Worm (Caenorhabditis elegans) whole organism, L2 larva: ENCODE data around the gene BE0003N10.6.

ENCODE experiments used
- C34F6.9 ChIP-seq: fragments of 150-350 bp; optimal IDR thresholded peaks from 2 replicates; lab custom pipeline; 2014; ENCODE audit warnings: missing biosample characterization, missing genetic modification characterization
- F13H6.1 ChIP-seq: sonication (generic microtip); optimal IDR thresholded peaks from 2 replicates; lab custom pipeline; 2016; ENCODE audit warnings: missing genetic modification characterization, missing compliant biosample characterization
- R02D3.7 ChIP-seq: fragments of 150-350 bp; optimal IDR thresholded peaks from 2 replicates; lab custom pipeline; 2014; ENCODE audit warnings: missing biosample characterization, missing genetic modification characterization
- ZK546.5 ChIP-seq: sonication (generic microtip); optimal IDR thresholded peaks from 2 replicates; lab custom pipeline; 2017; ENCODE audit warnings: missing biosample characterization, missing genetic modification characterization
- aly-2 ChIP-seq: fragments of 150-350 bp; optimal IDR thresholded peaks from 2 replicates; lab custom pipeline; 2014; ENCODE audit warnings: missing biosample characterization, missing genetic modification characterization
- ama-1 ChIP-seq: fragments of 150-350 bp; optimal IDR thresholded peaks from 2 replicates; lab custom pipeline; 2018; ENCODE audit warnings: inconsistent platforms
- ceh-16 ChIP-seq: fragments of 150-350 bp; optimal IDR thresholded peaks from 2 replicates; lab custom pipeline; 2014; ENCODE audit warnings: missing biosample characterization, missing genetic modification characterization
- ceh-82 ChIP-seq: fragments of 150-350 bp; optimal IDR thresholded peaks from 2 replicates; lab custom pipeline; 2014; ENCODE audit warnings: missing biosample characterization, missing genetic modification characterization
- elt-3 ChIP-seq: sonication (generic microtip); optimal IDR thresholded peaks from 2 replicates; lab custom pipeline; 2017; ENCODE audit warnings: missing biosample characterization, missing genetic modification characterization
- fos-1 ChIP-seq: fragments of 150-350 bp; optimal IDR thresholded peaks from 2 replicates; lab custom pipeline; 2014; ENCODE audit warnings: missing biosample characterization, missing genetic modification characterization
- gmeb-1 ChIP-seq: fragments of 150-350 bp; optimal IDR thresholded peaks from 2 replicates; lab custom pipeline; 2014; ENCODE audit warnings: missing biosample characterization, missing genetic modification characterization
- lin-13 ChIP-seq: fragments of 150-350 bp; optimal IDR thresholded peaks from 2 replicates; lab custom pipeline; 2014; ENCODE audit warnings: missing biosample characterization, missing genetic modification reagents, missing genetic modification characterization
- lin-39 ChIP-seq: fragments of 150-350 bp; optimal IDR thresholded peaks from 2 replicates; lab custom pipeline; 2014; ENCODE audit warnings: missing biosample characterization, missing genetic modification reagents, missing genetic modification characterization
- lsy-2 ChIP-seq, 2 experiments: fragments of 150-350 bp in 1 of 2; sonication (generic microtip) in 1 of 2; optimal IDR thresholded peaks; 2 replicates each; lab custom pipeline; 2014 to 2017; ENCODE audit warnings: missing biosample characterization in 2 of 2, missing genetic modification characterization in 2 of 2
- mab-5 ChIP-seq: fragments of 150-350 bp; optimal IDR thresholded peaks from 2 replicates; lab custom pipeline; 2014; ENCODE audit warnings: missing biosample characterization, missing genetic modification characterization
- mbf-1 ChIP-seq: sonication (generic microtip); optimal IDR thresholded peaks from 2 replicates; lab custom pipeline; 2017; ENCODE audit warnings: missing biosample characterization, missing genetic modification characterization
- mdl-1 ChIP-seq, 2 experiments: fragments of 150-350 bp in 1 of 2; sonication (generic microtip) in 1 of 2; optimal IDR thresholded peaks; 2 replicates each; lab custom pipeline; 2017; ENCODE audit warnings: missing biosample characterization in 2 of 2, missing genetic modification characterization in 2 of 2
- nhr-10 ChIP-seq: sonication (generic microtip); optimal IDR thresholded peaks from 2 replicates; lab custom pipeline; 2017; ENCODE audit warnings: missing biosample characterization, missing genetic modification characterization
- nhr-12 ChIP-seq: fragments of 150-350 bp; optimal IDR thresholded peaks from 2 replicates; lab custom pipeline; 2014; ENCODE audit warnings: missing biosample characterization, missing genetic modification characterization
- nhr-21 ChIP-seq: fragments of 150-350 bp; optimal IDR thresholded peaks from 2 replicates; lab custom pipeline; 2014; ENCODE audit warnings: missing biosample characterization, missing genetic modification characterization
- nhr-23 ChIP-seq: fragments of 150-350 bp; optimal IDR thresholded peaks from 2 replicates; lab custom pipeline; 2014; ENCODE audit warnings: missing biosample characterization, missing genetic modification reagents, missing genetic modification characterization
- nhr-237 ChIP-seq: fragments of 150-350 bp; optimal IDR thresholded peaks from 2 replicates; lab custom pipeline; 2014; ENCODE audit warnings: missing biosample characterization, missing genetic modification characterization
- nhr-25 ChIP-seq: fragments of 150-350 bp; sonication (generic microtip); optimal IDR thresholded peaks from 3 replicates; lab custom pipeline; 2014; ENCODE audit warnings: missing biosample characterization, missing genetic modification characterization
- nhr-77 ChIP-seq: fragments of 150-350 bp; optimal IDR thresholded peaks from 2 replicates; lab custom pipeline; 2014; ENCODE audit warnings: missing biosample characterization, missing genetic modification characterization
- peb-1 ChIP-seq: fragments of 150-350 bp; optimal IDR thresholded peaks from 2 replicates; lab custom pipeline; 2014; ENCODE audit warnings: missing biosample characterization, missing genetic modification characterization
- sem-4 ChIP-seq: fragments of 150-350 bp; optimal IDR thresholded peaks from 2 replicates; lab custom pipeline; 2014; ENCODE audit warnings: missing biosample characterization, missing genetic modification reagents, missing genetic modification characterization
- sma-9 ChIP-seq, 2 experiments: fragments of 150-350 bp in 1 of 2; sonication (generic microtip) in 1 of 2; optimal IDR thresholded peaks; 2 replicates each; lab custom pipeline; 2014 to 2016; ENCODE audit warnings: missing genetic modification characterization in 2 of 2, mild to moderate bottlenecking in 1 of 2, missing biosample characterization in 1 of 2, missing compliant biosample characterization in 1 of 2, missing genetic modification reagents in 1 of 2, moderate library complexity in 1 of 2
- snpc-4 ChIP-seq: fragments of 150-350 bp; optimal IDR thresholded peaks from 2 replicates; lab custom pipeline; 2014; ENCODE audit warnings: missing biosample characterization, missing genetic modification characterization
- unc-39 ChIP-seq: fragments of 150-350 bp; optimal IDR thresholded peaks from 2 replicates; lab custom pipeline; 2014; ENCODE audit warnings: missing biosample characterization, missing genetic modification characterization
- unc-55 ChIP-seq: fragments of 150-350 bp; sonication (generic microtip); optimal IDR thresholded peaks from 3 replicates; lab custom pipeline; 2014; ENCODE audit warnings: missing biosample characterization, missing genetic modification reagents, missing genetic modification characterization
- unc-62 ChIP-seq: fragments of 150-350 bp; optimal IDR thresholded peaks from 2 replicates; lab custom pipeline; 2014; ENCODE audit warnings: missing biosample characterization, missing genetic modification reagents, missing genetic modification characterization
- zag-1 ChIP-seq: fragments of 150-350 bp; optimal IDR thresholded peaks from 2 replicates; lab custom pipeline; 2014; ENCODE audit warnings: missing biosample characterization, missing genetic modification characterization
- ztf-11 ChIP-seq: sonication (generic microtip); optimal IDR thresholded peaks from 2 replicates; lab custom pipeline; 2017; ENCODE audit warnings: missing biosample characterization, missing genetic modification characterization

The BE0003N10.6 gene

ce11 chrIII:1043790-1044189, 16.1 kb downstream of the BE0003N10.6 start:
- TF ChIP-seq lsy-2 (tag; optimal IDR thresholded peaks at IDR 0.05; lab: Kevin White, UChicago) (no peak), R02D3.7 (tag; lab: Kevin White, UChicago) (no peak), unc-62 (no peak), nhr-10 (tag; lab: Kevin White, UChicago) (no peak), nhr-21 (no peak), ztf-11 (tag; lab: Kevin White, UChicago) (no peak), ama-1 (no peak), fos-1 (tag; lab: Kevin White, UChicago) (no peak), ZK546.5 (tag; lab: Kevin White, UChicago) (no peak), nhr-12 (tag; lab: Kevin White, UChicago) (no peak), nhr-77 (tag; lab: Kevin White, UChicago) (no peak), zag-1 (tag; lab: Kevin White, UChicago) (no peak), lin-13 (GFP tag; lab: Kevin White, UChicago) (no peak), mbf-1 (tag; lab: Kevin White, UChicago) (no peak), nhr-237 (tag; lab: Kevin White, UChicago) (no peak), ceh-82 (tag; lab: Kevin White, UChicago) (no peak), snpc-4 (tag; lab: Kevin White, UChicago) (no peak), sem-4 (tag; lab: Kevin White, UChicago) (no peak), ceh-16 (tag; lab: Kevin White, UChicago) (no peak)

ce11 chrIII:1040059-1040458, 19.8 kb downstream of the BE0003N10.6 start:
- no peak for TF ChIP-seq peb-1 (tag; lab: Kevin White, UChicago)
- TF ChIP-seq nhr-23 (tag; lab: Kevin White, UChicago): no peak
- TF ChIP-seq aly-2 (tag; lab: Kevin White, UChicago): no peak
- TF ChIP-seq mbf-1 (tag; lab: Kevin White, UChicago): no peak
- TF ChIP-seq C34F6.9: no peak
- no peak for TF ChIP-seq ceh-82 (tag; lab: Kevin White, UChicago)
- TF ChIP-seq elt-3: no peak
- TF ChIP-seq lsy-2 (tag; optimal IDR thresholded peaks at IDR 0.05; lab: Kevin White, UChicago): no peak
- TF ChIP-seq lin-13 (GFP tag; lab: Kevin White, UChicago): no peak
- no peak for TF ChIP-seq nhr-25

- peak; percentile 57 for TF ChIP-seq unc-55 (GFP tag; lab: Kevin White, UChicago)
- no peak for TF ChIP-seq nhr-10 (tag; lab: Kevin White, UChicago)
- TF ChIP-seq zag-1 (tag; lab: Kevin White, UChicago): no peak
- peak; percentile 69 for TF ChIP-seq C34F6.9
- TF ChIP-seq lin-13 (GFP tag; lab: Kevin White, UChicago): peak; percentile 63
- TF ChIP-seq nhr-25: peak; percentile 53
- TF ChIP-seq mab-5 (tag; lab: Kevin White, UChicago): peak; percentile 4
- TF ChIP-seq R02D3.7 (tag; lab: Kevin White, UChicago): no peak
- peak; percentile 63 for TF ChIP-seq gmeb-1 (tag; lab: Kevin White, UChicago)
- TF ChIP-seq sma-9 (GFP tag; optimal IDR thresholded peaks at IDR 0.05; lab: Kevin White, UChicago): peak; percentile 9
- no peak for TF ChIP-seq sma-9 (tag; optimal IDR thresholded peaks at IDR 0.05; lab: Kevin White, UChicago)
- TF ChIP-seq ztf-11 (tag; lab: Kevin White, UChicago): no peak
- TF ChIP-seq fos-1 (tag; lab: Kevin White, UChicago): peak; percentile 12
- TF ChIP-seq lsy-2 (tag; optimal IDR thresholded peaks at IDR 0.05; lab: Kevin White, UChicago): peak; percentile 60 to 77
- TF ChIP-seq F13H6.1 (tag; lab: Kevin White, UChicago): peak; percentile 24
Observed at ce11 chrIII:1037173-1037572, 22.7 kb downstream of the BE0003N10.6 start, which contains the start of the genes chin-1 and BE0003N10.1. Gene chin-1, minus strand, starts transcription at chrIII:1037212. Gene BE0003N10.1, plus strand, starts transcription at chrIII:1037492.

- TF ChIP-seq unc-39 (tag; lab: Kevin White, UChicago) (no peak), aly-2 (tag; lab: Kevin White, UChicago) (no peak), mdl-1 (tag; optimal IDR thresholded peaks at IDR 0.05; lab: Kevin White, UChicago) (no peak), lsy-2 (tag; optimal IDR thresholded peaks at IDR 0.05; lab: Kevin White, UChicago) (no peak), nhr-12 (tag; lab: Kevin White, UChicago) (no peak), nhr-237 (tag; lab: Kevin White, UChicago) (no peak)
Observed at ce11 chrIII:1034853-1035252, 25.0 kb downstream of the BE0003N10.6 start.

- TF ChIP-seq nhr-25: no peak
- TF ChIP-seq aly-2 (tag; lab: Kevin White, UChicago): no peak
- TF ChIP-seq unc-62: no peak
- no peak for TF ChIP-seq ceh-16 (tag; lab: Kevin White, UChicago)
- no peak for TF ChIP-seq mab-5 (tag; lab: Kevin White, UChicago)
- TF ChIP-seq unc-55 (GFP tag; lab: Kevin White, UChicago): no peak
- TF ChIP-seq lin-39: no peak
Observed at ce11 chrIII:1030965-1031364, 28.9 kb downstream of the BE0003N10.6 start, which contains the start of the genes clc-26 and E_BE45912.2. Gene clc-26, minus strand, starts transcription at chrIII:1031065. Gene E_BE45912.2, minus strand, starts transcription at chrIII:1031103.
